Worm (Caenorhabditis elegans) whole organism, L1 larva: ENCODE measurements around the gene Y51A2A.12.

Source experiments
- C04F5.9 ChIP-seq: sonication (generic microtip); optimal IDR thresholded peaks from 2 replicates; lab custom pipeline; 2016; ENCODE audit warnings: missing genetic modification characterization, missing compliant biosample characterization
- alr-1 ChIP-seq: fragments of 200-800 bp; sonication (Bioruptor generic); optimal IDR thresholded peaks from 2 replicates; lab custom pipeline; 2018; ENCODE audit warnings: borderline replicate concordance, mild to moderate bottlenecking, missing genetic modification characterization, missing compliant biosample characterization
- blmp-1 ChIP-seq: fragments of 150-350 bp; optimal IDR thresholded peaks from 2 replicates; lab custom pipeline; 2014; ENCODE audit warnings: missing biosample characterization, missing genetic modification characterization
- ceh-88 ChIP-seq: fragments of 200-800 bp; sonication (Bioruptor generic); IDR thresholded peaks from 2 replicates; pipeline ENCODE4 v1.3.6; 2022; ENCODE audit warnings: missing genetic modification characterization, missing compliant biosample characterization
- ces-1 ChIP-seq: fragments of 150-350 bp; optimal IDR thresholded peaks from 2 replicates; lab custom pipeline; 2014; ENCODE audit warnings: missing biosample characterization, missing genetic modification reagents, missing genetic modification characterization
- efl-1 ChIP-seq, 4 experiments: fragments of 150-350 bp; optimal IDR thresholded peaks in 3 of 4; peaks in 1 of 4; 1 replicate in 1 of 4; 2 replicates in 3 of 4; lab custom pipeline; 2014; ENCODE audit warnings: missing biosample characterization in 2 of 4, missing genetic modification characterization in 2 of 4, missing genetic modification reagents in 2 of 4
- efl-3 ChIP-seq: fragments of 200-800 bp; sonication (Bioruptor generic); optimal IDR thresholded peaks from 2 replicates; lab custom pipeline; 2018; ENCODE audit warnings: mild to moderate bottlenecking, missing genetic modification characterization, missing compliant biosample characterization
- egl-27 ChIP-seq, 2 experiments: fragments of 150-350 bp in 1 of 2; sonication (generic microtip); optimal IDR thresholded peaks; 3 replicates each; lab custom pipeline; 2017 to 2018; ENCODE audit warnings: missing biosample characterization in 2 of 2, missing genetic modification characterization in 2 of 2, missing genetic modification reagents in 2 of 2
- ets-5 ChIP-seq: fragments of 200-800 bp; sonication (Bioruptor generic); IDR thresholded peaks from 2 replicates; pipeline ENCODE4 v1.3.6; 2022; ENCODE audit warnings: missing genetic modification characterization, missing compliant biosample characterization
- hpl-2 ChIP-seq: fragments of 150-350 bp; optimal IDR thresholded peaks from 2 replicates; lab custom pipeline; 2014; ENCODE audit warnings: missing biosample characterization, missing genetic modification reagents, missing genetic modification characterization
- irx-1 ChIP-seq: sonication (generic microtip); optimal IDR thresholded peaks from 2 replicates; lab custom pipeline; 2016; ENCODE audit warnings: missing genetic modification characterization, missing compliant biosample characterization
- jun-1 ChIP-seq: fragments of 150-350 bp; optimal IDR thresholded peaks from 2 replicates; lab custom pipeline; 2014; ENCODE audit warnings: missing biosample characterization, missing genetic modification reagents, missing genetic modification characterization
- lin-14 ChIP-seq: fragments of 200-800 bp; sonication (Bioruptor generic); optimal IDR thresholded peaks from 2 replicates; lab custom pipeline; 2018; ENCODE audit warnings: mild to moderate bottlenecking, missing genetic modification characterization, moderate library complexity, missing compliant biosample characterization
- lin-15B ChIP-seq: fragments of 150-350 bp; sonication (generic microtip); optimal IDR thresholded peaks from 3 replicates; lab custom pipeline; 2014; ENCODE audit warnings: missing biosample characterization, missing genetic modification characterization
- lin-39 ChIP-seq: fragments of 150-350 bp; optimal IDR thresholded peaks from 2 replicates; lab custom pipeline; 2014; ENCODE audit warnings: missing biosample characterization, missing genetic modification reagents, missing genetic modification characterization
- lsy-2 ChIP-seq, 2 experiments: fragments of 150-350 bp; optimal IDR thresholded peaks; 2 replicates each; lab custom pipeline; 2014; ENCODE audit warnings: missing biosample characterization in 2 of 2, missing genetic modification characterization in 2 of 2
- mab-9 ChIP-seq: fragments of 200-800 bp; sonication (Bioruptor generic); IDR thresholded peaks from 2 replicates; pipeline ENCODE4 v1.3.6; 2022; ENCODE audit warnings: missing genetic modification reagents, missing genetic modification characterization, missing compliant biosample characterization
- mep-1 ChIP-seq: fragments of 150-350 bp; optimal IDR thresholded peaks from 2 replicates; lab custom pipeline; 2014; ENCODE audit warnings: missing biosample characterization, missing genetic modification characterization
- nhr-19 ChIP-seq: fragments of 200-800 bp; sonication (Bioruptor generic); conservative IDR thresholded peaks from 2 replicates; pipeline ENCODE4 v1.3.6; 2022; ENCODE audit warnings: missing genetic modification characterization, missing compliant biosample characterization
- nhr-47 ChIP-seq: sonication (generic microtip); optimal IDR thresholded peaks from 2 replicates; lab custom pipeline; 2016; ENCODE audit warnings: mild to moderate bottlenecking, missing genetic modification characterization, moderate library complexity, missing compliant biosample characterization
- nhr-71 ChIP-seq: sonication (generic microtip); optimal IDR thresholded peaks from 2 replicates; lab custom pipeline; 2016; ENCODE audit warnings: mild to moderate bottlenecking, missing genetic modification characterization, moderate library complexity, missing compliant biosample characterization
- pag-3 ChIP-seq: sonication (generic microtip); optimal IDR thresholded peaks from 2 replicates; lab custom pipeline; 2017; ENCODE audit warnings: missing genetic modification characterization, mild to moderate bottlenecking, missing compliant biosample characterization, antibody characterized with exemption, borderline replicate concordance; ENCODE audit not compliant: insufficient read depth
- pqm-1 ChIP-seq: sonication (generic microtip); optimal IDR thresholded peaks from 3 replicates; lab custom pipeline; 2017; ENCODE audit warnings: missing biosample characterization, missing genetic modification characterization
- rnt-1 ChIP-seq: sonication (generic microtip); optimal IDR thresholded peaks from 2 replicates; lab custom pipeline; 2016; ENCODE audit warnings: mild to moderate bottlenecking, missing genetic modification characterization, moderate library complexity, missing compliant biosample characterization
- snpc-4 ChIP-seq: fragments of 150-350 bp; optimal IDR thresholded peaks from 2 replicates; lab custom pipeline; 2014; ENCODE audit warnings: missing biosample characterization, missing genetic modification characterization
- sox-4 ChIP-seq: sonication (generic microtip); optimal IDR thresholded peaks from 2 replicates; lab custom pipeline; 2016; ENCODE audit warnings: missing genetic modification characterization, missing compliant biosample characterization
- swsn-7 ChIP-seq: sonication (generic microtip); optimal IDR thresholded peaks from 2 replicates; lab custom pipeline; 2016; ENCODE audit warnings: missing genetic modification characterization, missing compliant biosample characterization
- tbx-2 ChIP-seq: sonication (generic microtip); optimal IDR thresholded peaks from 2 replicates; lab custom pipeline; 2016; ENCODE audit warnings: missing genetic modification characterization, missing compliant biosample characterization
- tlp-1 ChIP-seq: fragments of 150-350 bp; optimal IDR thresholded peaks from 2 replicates; lab custom pipeline; 2014; ENCODE audit warnings: missing biosample characterization, missing genetic modification characterization
- unc-130 ChIP-seq: fragments of 150-350 bp; optimal IDR thresholded peaks from 2 replicates; lab custom pipeline; 2017; ENCODE audit warnings: missing biosample characterization, missing genetic modification characterization, inconsistent platforms
- unc-30 ChIP-seq: sonication (generic microtip); optimal IDR thresholded peaks from 2 replicates; lab custom pipeline; 2017; ENCODE audit warnings: missing biosample characterization, missing genetic modification characterization
- ztf-4 ChIP-seq: fragments of 150-350 bp; optimal IDR thresholded peaks from 2 replicates; lab custom pipeline; 2014; ENCODE audit warnings: missing biosample characterization, missing genetic modification characterization

The Y51A2A.12 gene

DNA sequence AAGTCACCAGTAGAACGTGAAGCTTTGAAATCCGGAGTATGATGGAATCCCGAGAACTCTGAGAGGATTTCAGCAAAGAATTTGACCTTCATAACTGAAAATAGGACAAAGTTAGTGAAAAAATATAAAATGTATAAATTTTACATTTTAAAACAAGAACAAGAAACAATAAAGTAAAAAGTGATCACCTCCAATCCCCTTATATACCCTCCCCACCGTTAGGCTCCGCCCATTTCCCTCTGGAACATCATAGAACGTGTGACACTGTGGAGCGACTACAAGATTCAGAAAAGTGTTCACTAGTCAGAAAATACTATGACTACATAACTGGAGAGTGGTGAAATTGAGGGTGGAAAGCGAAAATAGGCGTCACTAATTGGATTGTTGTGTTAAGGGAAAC is 38.7 kb downstream of the Y51A2A.12 start, which contains the start of gene B0462.4:
TSS of gene B0462.4 (minus strand) at position 101 of the 400 bp plus-strand sequence.
- TF ChIP-seq nhr-71 (tag; lab: Kevin White, UChicago) (no peak), efl-1 (optimal IDR thresholded peaks at IDR 0.05; lab: Kevin White, UChicago) (no peak), efl-1 (GFP tag; optimal IDR thresholded peaks at IDR 0.05 in 1 of 2; lab: Kevin White, UChicago) (peak in 1 of 2 experiments; percentile 38)

DNA sequence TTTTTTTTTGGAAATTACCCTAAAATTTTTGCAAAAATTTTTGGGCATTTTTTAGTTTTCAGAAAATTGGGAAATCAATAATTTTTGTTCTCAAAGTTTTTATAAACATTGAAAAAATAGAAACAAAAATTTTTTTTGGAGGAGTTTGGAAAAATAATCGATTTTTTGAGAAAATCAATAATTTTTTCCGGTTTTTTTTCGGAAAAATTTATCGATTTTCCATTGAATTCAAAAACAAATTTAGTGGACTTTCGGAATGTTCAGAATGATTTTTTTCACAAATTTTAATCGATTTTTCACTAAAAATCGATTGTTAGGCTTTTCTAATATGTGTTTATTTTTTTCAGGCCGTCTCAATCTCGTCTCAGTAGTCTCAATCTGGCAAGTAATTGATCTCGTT is 45.2 kb downstream of the Y51A2A.12 start:
- no peak for TF ChIP-seq jun-1
- TF ChIP-seq nhr-47 (tag; lab: Kevin White, UChicago), result no peak
- TF ChIP-seq swsn-7, result no peak
- TF ChIP-seq ceh-88, result no peak
- TF ChIP-seq pqm-1 (tag; lab: Kevin White, UChicago), result no peak
- TF ChIP-seq egl-27 (tag; optimal IDR thresholded peaks at IDR 0.05; lab: Kevin White, UChicago), result no peak
- no peak for TF ChIP-seq hpl-2 (GFP tag; lab: Kevin White, UChicago)
- TF ChIP-seq blmp-1, result no peak
- TF ChIP-seq efl-3, result no peak
- no peak for TF ChIP-seq lin-39 (tag; lab: Kevin White, UChicago)
- no peak for TF ChIP-seq irx-1 (tag; lab: Kevin White, UChicago)
- TF ChIP-seq sox-4 (tag; lab: Kevin White, UChicago), result no peak
- TF ChIP-seq nhr-19 (GFP tag; lab: Robert Waterston, UW), result no peak
- TF ChIP-seq tlp-1, result no peak
- TF ChIP-seq mab-9 (GFP tag; lab: Robert Waterston, UW), result no peak
- TF ChIP-seq tbx-2, result no peak

DNA sequence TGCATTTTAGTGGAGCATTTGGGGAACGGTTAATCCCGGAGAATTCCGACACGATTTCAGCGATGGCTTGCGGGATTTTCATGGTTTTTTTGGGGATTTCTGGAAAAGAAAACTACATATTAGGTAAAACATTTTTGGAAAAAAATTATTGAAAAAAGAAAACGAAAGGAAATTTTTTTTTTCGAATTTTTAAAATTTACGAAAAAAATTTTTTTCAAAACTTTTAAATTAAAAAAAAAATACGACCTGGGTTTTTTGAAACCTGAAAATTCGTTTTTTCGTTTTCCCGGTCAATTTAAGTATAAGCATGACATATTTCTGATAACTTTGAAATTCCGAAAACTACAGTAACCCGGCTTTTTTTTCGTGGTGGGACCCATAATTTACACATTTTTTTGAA is 47.4 kb downstream of the Y51A2A.12 start, which contains the start of gene C08E8.10:
TSS of gene C08E8.10 (minus strand) at position 101 of the 400 bp plus-strand sequence.
- TF ChIP-seq unc-30 (tag; lab: Kevin White, UChicago) (no peak), unc-130 (tag; lab: Kevin White, UChicago) (no peak), snpc-4 (no peak), ztf-4 (tag; lab: Kevin White, UChicago) (no peak), mab-9 (GFP tag; lab: Robert Waterston, UW) (no peak), lin-15B (no peak), lin-14 (GFP tag; lab: Kevin White, UChicago) (no peak), alr-1 (tag; lab: Kevin White, UChicago) (no peak), jun-1 (no peak), ces-1 (GFP tag; lab: Kevin White, UChicago) (no peak), irx-1 (tag; lab: Kevin White, UChicago) (no peak), ets-5 (GFP tag; lab: Robert Waterston, UW) (no peak), lin-39 (tag; lab: Kevin White, UChicago) (no peak), pag-3 (tag; lab: Kevin White, UChicago) (no peak), C04F5.9 (no peak), efl-1 (optimal IDR thresholded peaks at IDR 0.05; lab: Kevin White, UChicago) (no peak), efl-1 (GFP tag; optimal IDR thresholded peaks at IDR 0.05 in 1 of 2; lab: Kevin White, UChicago) (no peak), lsy-2 (tag; optimal IDR thresholded peaks at IDR 0.05; lab: Kevin White, UChicago) (no peak), nhr-19 (GFP tag; lab: Robert Waterston, UW) (no peak), rnt-1 (no peak), mep-1 (tag; lab: Kevin White, UChicago) (no peak)
- TF ChIP-seq, all 84 proteins: peak for 0
